Fruit fly (Drosophila melanogaster) whole organism, embryonic: Measurements from ENCODE around the gene Rpt6.

Experiments
- Abd-B ChIP-seq: fragments of 200-800 bp; sonication (Bioruptor generic); optimal IDR thresholded peaks from 2 replicates; lab custom pipeline; 2018; ENCODE audit warnings: missing biosample characterization, mild to moderate bottlenecking, missing genetic modification characterization, moderate library complexity
- Antp ChIP-seq: fragments of 200-800 bp; sonication (Bioruptor generic); optimal IDR thresholded peaks from 3 replicates; lab custom pipeline; 2016; ENCODE audit warnings: missing biosample characterization, missing genetic modification characterization
- Atf-2 ChIP-seq: fragments of 200-800 bp; sonication (Bioruptor generic); optimal IDR thresholded peaks from 2 replicates; lab custom pipeline; 2016; ENCODE audit warnings: missing biosample characterization, missing genetic modification characterization
- Atf6 ChIP-seq: fragments of 200-800 bp; sonication (Bioruptor generic); IDR thresholded peaks from 2 replicates; pipeline ENCODE4 v1.3.6; 2022; ENCODE audit warnings: missing biosample characterization, missing genetic modification characterization
- CG10209 ChIP-seq: fragments of 200-800 bp; sonication (Bioruptor generic); optimal IDR thresholded peaks from 3 replicates; lab custom pipeline; 2017; ENCODE audit warnings: missing biosample characterization, mild to moderate bottlenecking, missing genetic modification characterization, missing genetic modification reagents
- CG11695 ChIP-seq: fragments of 200-800 bp; sonication (Bioruptor generic); IDR thresholded peaks from 3 replicates; pipeline ENCODE4 v1.3.6; 2022; ENCODE audit warnings: missing biosample characterization, missing genetic modification characterization
- CG12071 ChIP-seq: fragments of 200-800 bp; sonication (Bioruptor generic); optimal IDR thresholded peaks from 3 replicates; lab custom pipeline; 2018; ENCODE audit warnings: missing biosample characterization, mild to moderate bottlenecking, missing genetic modification characterization
- CG13424 ChIP-seq: fragments of 200-800 bp; sonication (Bioruptor generic); optimal IDR thresholded peaks from 2 replicates; lab custom pipeline; 2019; ENCODE audit warnings: missing biosample characterization, mild to moderate bottlenecking, missing genetic modification characterization, moderate library complexity
- CG14860 ChIP-seq: fragments of 200-800 bp; sonication (Bioruptor generic); IDR thresholded peaks from 3 replicates; pipeline ENCODE4 v1.3.6; 2022; ENCODE audit warnings: missing biosample characterization, missing genetic modification characterization; ENCODE audit not compliant: partially characterized antibody
- CG17385 ChIP-seq: fragments of 200-800 bp; sonication (Bioruptor generic); optimal IDR thresholded peaks from 3 replicates; lab custom pipeline; 2018; ENCODE audit warnings: missing biosample characterization, mild to moderate bottlenecking, missing genetic modification characterization
- CG17612 ChIP-seq: fragments of 200-800 bp; sonication (Bioruptor generic); IDR thresholded peaks from 2 replicates; pipeline ENCODE4 v1.3.6; 2022; ENCODE audit warnings: missing biosample characterization, missing genetic modification characterization
- CG17912 ChIP-seq: fragments of 200-800 bp; sonication (Bioruptor generic); optimal IDR thresholded peaks from 2 replicates; lab custom pipeline; 2018; ENCODE audit warnings: missing biosample characterization, mild to moderate bottlenecking, missing genetic modification characterization
- CG2129 ChIP-seq: fragments of 200-800 bp; sonication (Bioruptor generic); IDR thresholded peaks from 2 replicates; pipeline ENCODE4 v1.3.6; 2022; ENCODE audit warnings: missing biosample characterization, missing genetic modification characterization; ENCODE audit not compliant: partially characterized antibody
- CG33213 ChIP-seq: fragments of 200-800 bp; sonication (Bioruptor generic); optimal IDR thresholded peaks from 3 replicates; lab custom pipeline; 2016; ENCODE audit warnings: missing biosample characterization, missing genetic modification characterization
- CG33557 ChIP-seq: fragments of 200-800 bp; sonication (Bioruptor generic); optimal IDR thresholded peaks from 2 replicates; lab custom pipeline; 2019; ENCODE audit warnings: missing biosample characterization, mild to moderate bottlenecking, missing genetic modification characterization, moderate library complexity
- CG4707 ChIP-seq: fragments of 200-800 bp; sonication (Bioruptor generic); optimal IDR thresholded peaks from 2 replicates; lab custom pipeline; 2018; ENCODE audit warnings: missing biosample characterization, mild to moderate bottlenecking, missing genetic modification characterization, moderate library complexity
- CG4820 ChIP-seq: fragments of 200-800 bp; sonication (Bioruptor generic); optimal IDR thresholded peaks from 3 replicates; lab custom pipeline; 2016; ENCODE audit warnings: missing biosample characterization, missing genetic modification characterization
- CG6854 ChIP-seq: fragments of 200-800 bp; sonication (Bioruptor generic); optimal IDR thresholded peaks from 3 replicates; lab custom pipeline; 2017; ENCODE audit warnings: missing biosample characterization, mild to moderate bottlenecking, missing genetic modification characterization
- CG7372 ChIP-seq: fragments of 200-800 bp; sonication (Bioruptor generic); IDR thresholded peaks from 2 replicates; pipeline ENCODE4 v1.3.6; 2022; ENCODE audit warnings: missing biosample characterization, missing genetic modification characterization
- CTCF ChIP-seq: fragments of 200-800 bp; sonication (Bioruptor generic); optimal IDR thresholded peaks from 2 replicates; lab custom pipeline; 2017; ENCODE audit warnings: missing biosample characterization, mild to moderate bottlenecking, missing genetic modification characterization, moderate library complexity
- Doc2 ChIP-seq: fragments of 200-800 bp; sonication (Bioruptor generic); IDR thresholded peaks from 2 replicates; pipeline ENCODE4 v1.3.6; 2022; ENCODE audit warnings: missing biosample characterization, missing genetic modification characterization
- H2.0 ChIP-seq: fragments of 200-800 bp; sonication (Bioruptor generic); IDR thresholded peaks from 2 replicates; pipeline ENCODE4 v1.3.6; 2022; ENCODE audit warnings: missing biosample characterization, missing genetic modification characterization
- NC2β ChIP-seq: fragments of 200-800 bp; sonication (Bioruptor generic); optimal IDR thresholded peaks from 2 replicates; lab custom pipeline; 2016; ENCODE audit warnings: missing biosample characterization, missing genetic modification characterization
- Nf-YC ChIP-seq: fragments of 200-800 bp; optimal IDR thresholded peaks from 3 replicates; lab custom pipeline; 2019; ENCODE audit warnings: missing biosample characterization, mild to moderate bottlenecking, missing genetic modification characterization, moderate library complexity
- Oli ChIP-seq: fragments of 200-800 bp; sonication (Bioruptor generic); optimal IDR thresholded peaks from 2 replicates; lab custom pipeline; 2018; ENCODE audit warnings: missing biosample characterization, mild to moderate bottlenecking, missing genetic modification characterization, moderate library complexity
- Optix ChIP-seq: fragments of 200-800 bp; sonication (Bioruptor generic); IDR thresholded peaks from 3 replicates; pipeline ENCODE4 v1.3.6; 2022; ENCODE audit warnings: missing biosample characterization, missing genetic modification characterization
- Sox102F ChIP-seq: fragments of 200-800 bp; sonication (Bioruptor generic); optimal IDR thresholded peaks from 2 replicates; lab custom pipeline; 2018; ENCODE audit warnings: missing biosample characterization, mild to moderate bottlenecking, missing genetic modification characterization, moderate library complexity
- Sry-β ChIP-seq: fragments of 200-800 bp; sonication (Bioruptor generic); optimal IDR thresholded peaks from 2 replicates; lab custom pipeline; 2018; ENCODE audit warnings: missing biosample characterization, mild to moderate bottlenecking, missing genetic modification characterization, moderate library complexity
- Stat92E ChIP-seq, 3 experiments: fragments of >200 bp in 2 of 3; fragments of 200-800 bp in 1 of 3; sonication (Bioruptor generic) in 1 of 3; optimal IDR thresholded peaks; 2 replicates each; lab custom pipeline; 2017 to 2019; ENCODE audit warnings: missing biosample characterization in 3 of 3, missing genetic modification characterization in 3 of 3, mild to moderate bottlenecking in 1 of 3, moderate library complexity in 1 of 3
- TFAM ChIP-seq: fragments of 200-800 bp; sonication (Bioruptor generic); optimal IDR thresholded peaks from 2 replicates; lab custom pipeline; 2017; ENCODE audit warnings: missing biosample characterization, missing genetic modification characterization, inconsistent platforms
- Xbp1 ChIP-seq: fragments of 200-800 bp; sonication (Bioruptor generic); optimal IDR thresholded peaks from 3 replicates; lab custom pipeline; 2016; ENCODE audit warnings: missing biosample characterization, mild to moderate bottlenecking, missing genetic modification characterization
- bsh ChIP-seq, 2 experiments: fragments of 200-800 bp; sonication (Bioruptor generic); optimal IDR thresholded peaks; 2 replicates each; lab custom pipeline; 2017 to 2018; ENCODE audit warnings: mild to moderate bottlenecking in 2 of 2, missing biosample characterization in 2 of 2, missing genetic modification characterization in 2 of 2, moderate library complexity in 1 of 2
- corto ChIP-seq: fragments of 200-800 bp; sonication (Bioruptor generic); optimal IDR thresholded peaks from 2 replicates; lab custom pipeline; 2016; ENCODE audit warnings: missing biosample characterization, mild to moderate bottlenecking, missing genetic modification characterization, moderate library complexity
- crc ChIP-seq: fragments of 200-800 bp; sonication (Bioruptor generic); optimal IDR thresholded peaks from 2 replicates; lab custom pipeline; 2016; ENCODE audit warnings: missing biosample characterization, missing genetic modification characterization
- croc ChIP-seq: fragments of 200-800 bp; sonication (Bioruptor generic); conservative IDR thresholded peaks from 3 replicates; pipeline ENCODE4 v1.3.6; 2022; ENCODE audit warnings: missing biosample characterization, missing genetic modification characterization
- gfzf ChIP-seq: fragments of 200-800 bp; sonication (Bioruptor generic); optimal IDR thresholded peaks from 2 replicates; lab custom pipeline; 2016; ENCODE audit warnings: missing biosample characterization, mild to moderate bottlenecking, missing genetic modification characterization, moderate library complexity
- mld ChIP-seq: fragments of 200-800 bp; sonication (Bioruptor generic); IDR thresholded peaks from 3 replicates; pipeline ENCODE4 v1.3.6; 2022; ENCODE audit warnings: missing biosample characterization, missing genetic modification characterization; ENCODE audit not compliant: partially characterized antibody
- nau ChIP-seq: fragments of 200-800 bp; sonication (Bioruptor generic); optimal IDR thresholded peaks from 3 replicates; lab custom pipeline; 2017; ENCODE audit warnings: missing biosample characterization, mild to moderate bottlenecking, missing genetic modification characterization, missing genetic modification reagents
- oc ChIP-seq: fragments of 200-800 bp; sonication (Bioruptor generic); optimal IDR thresholded peaks from 2 replicates; lab custom pipeline; 2018; ENCODE audit warnings: missing biosample characterization, mild to moderate bottlenecking, missing genetic modification characterization, moderate library complexity
- p53 ChIP-seq: fragments of 200-800 bp; sonication (Bioruptor generic); optimal IDR thresholded peaks from 2 replicates; lab custom pipeline; 2016; ENCODE audit warnings: missing biosample characterization, missing genetic modification characterization
- row ChIP-seq: fragments of 200-800 bp; sonication (Bioruptor generic); IDR thresholded peaks from 3 replicates; pipeline ENCODE4 v1.3.6; 2022; ENCODE audit warnings: missing biosample characterization, missing genetic modification characterization
- schlank ChIP-seq: fragments of 200-800 bp; sonication (Bioruptor generic); optimal IDR thresholded peaks from 2 replicates; lab custom pipeline; 2018; ENCODE audit warnings: missing biosample characterization, mild to moderate bottlenecking, missing genetic modification characterization
- seq ChIP-seq: fragments of 200-800 bp; sonication (Bioruptor generic); IDR thresholded peaks from 2 replicates; pipeline ENCODE4 v1.3.6; 2022; ENCODE audit warnings: missing biosample characterization, missing genetic modification characterization
- sna ChIP-seq: fragments of 200-800 bp; sonication (Bioruptor generic); IDR thresholded peaks from 2 replicates; pipeline ENCODE4 v1.3.6; 2022; ENCODE audit warnings: missing biosample characterization, missing genetic modification characterization; ENCODE audit not compliant: partially characterized antibody
- stwl ChIP-seq: fragments of 200-800 bp; sonication (Bioruptor generic); optimal IDR thresholded peaks from 3 replicates; lab custom pipeline; 2018; ENCODE audit warnings: missing biosample characterization, mild to moderate bottlenecking, missing genetic modification characterization, moderate library complexity
- ttk ChIP-seq: fragments of 200-800 bp; sonication (Bioruptor generic); IDR thresholded peaks from 2 replicates; pipeline ENCODE4 v2.1.2; 2022; ENCODE audit warnings: missing biosample characterization, missing genetic modification characterization
- tup ChIP-seq: fragments of 200-800 bp; sonication (Bioruptor generic); optimal IDR thresholded peaks from 2 replicates; lab custom pipeline; 2016; ENCODE audit warnings: missing biosample characterization, mild to moderate bottlenecking, missing genetic modification characterization, moderate library complexity
- unpg ChIP-seq: fragments of 200-800 bp; sonication (Bioruptor generic); optimal IDR thresholded peaks from 3 replicates; lab custom pipeline; 2018; ENCODE audit warnings: missing biosample characterization, mild to moderate bottlenecking, missing genetic modification characterization, moderate library complexity
- z ChIP-seq: fragments of 200-800 bp; sonication (Bioruptor generic); IDR thresholded peaks from 3 replicates; pipeline ENCODE4 v1.3.6; 2022; ENCODE audit warnings: missing biosample characterization, missing genetic modification characterization
- zfh1 ChIP-seq: fragments of 200-800 bp; sonication (Bioruptor generic); IDR thresholded peaks from 3 replicates; pipeline ENCODE4 v1.3.6; 2022; ENCODE audit warnings: missing biosample characterization, missing genetic modification characterization

Gene Rpt6

DNA sequence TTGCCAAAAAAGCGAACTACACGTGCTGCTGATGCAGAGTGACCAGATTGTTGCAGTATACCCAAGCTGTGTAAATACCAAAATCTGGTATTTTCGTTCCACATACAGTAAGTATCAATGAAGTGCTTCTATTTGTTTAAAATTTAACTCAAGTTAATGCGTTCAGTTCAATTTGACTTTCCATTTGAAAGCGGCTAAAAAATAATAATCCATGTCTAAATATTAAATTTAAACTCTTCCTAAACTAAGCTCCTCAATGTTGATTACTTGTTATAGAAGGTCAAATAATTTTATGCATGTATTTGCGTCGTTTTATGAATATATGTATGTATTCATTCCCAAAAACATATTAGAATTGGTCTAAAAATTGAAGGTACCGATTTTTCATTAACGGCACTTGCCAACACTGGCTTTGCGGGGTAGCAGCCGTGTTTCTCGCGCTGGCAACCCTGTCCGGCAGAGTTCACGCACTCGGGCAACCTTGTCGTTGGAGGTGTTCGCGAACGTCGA lies 34.0 kb downstream of the Rpt6 start, which contains the start of the genes peng and sol (continued):
- no peak for TF ChIP-seq nau (GFP tag; lab: Kevin White, UChicago)
- TF ChIP-seq CG7372: 0 out of 2 replicates have a peak, but pooled peaks have one; percentile 31
- TF ChIP-seq Abd-B (GFP tag; lab: Kevin White, UChicago): peak; percentile 72
- peak; percentile 51 for TF ChIP-seq NC2β (GFP tag; lab: Kevin White, UChicago)
- TF ChIP-seq CG6854 (GFP tag; lab: Kevin White, UChicago): peak; percentile 38
- TF ChIP-seq corto (GFP tag; lab: Kevin White, UChicago): no peak
- TF ChIP-seq mld: no peak
- peak; percentile 53 for TF ChIP-seq seq (GFP tag; lab: Robert Waterston, UW)
- TF ChIP-seq CG13424: peak; percentile 74
- no peak for TF ChIP-seq Sry-β (GFP tag; lab: Kevin White, UChicago)
- TF ChIP-seq CG4707 (GFP tag; lab: Kevin White, UChicago): no peak
- no peak for TF ChIP-seq ttk (GFP tag; lab: Robert Waterston, UW)
- TF ChIP-seq unpg: peak; percentile 66
- peak; percentile 69 for TF ChIP-seq Atf-2
- TF ChIP-seq Atf6 (GFP tag; lab: Robert Waterston, UW): peak; percentile 68; the same call in 1 of the 2 replicates
- TF ChIP-seq Antp (GFP tag; lab: Kevin White, UChicago): peak; percentile 78
- TF ChIP-seq Oli (tag; lab: Kevin White, UChicago): peak; percentile 63
- peak; percentile 53 for TF ChIP-seq CG4820 (GFP tag; lab: Kevin White, UChicago)
- TF ChIP-seq sna (GFP tag; lab: Robert Waterston, UW): no peak
- peak; percentile 54; the same call in 2 of the 3 replicates for TF ChIP-seq CG11695 (GFP tag; lab: Robert Waterston, UW)
- peak; percentile 87 for TF ChIP-seq row (GFP tag; lab: Robert Waterston, UW)
- TF ChIP-seq Stat92E (GFP tag; optimal IDR thresholded peaks at IDR 0.05; lab: Kevin White, UChicago): no peak
- peak; percentile 84 for TF ChIP-seq Xbp1 (GFP tag; lab: Kevin White, UChicago)
- peak; percentile 76 for TF ChIP-seq CG17385 (GFP tag; lab: Kevin White, UChicago)
- peak; percentile 72 for TF ChIP-seq gfzf (GFP tag; lab: Kevin White, UChicago)
- TF ChIP-seq Sox102F: peak; percentile 69
- no peak for TF ChIP-seq Optix
- TF ChIP-seq oc (tag; lab: Kevin White, UChicago): no peak
- no peak for TF ChIP-seq Doc2 (GFP tag; lab: Robert Waterston, UW)
- TF ChIP-seq CG2129: no peak
- peak; percentile 47 for TF ChIP-seq schlank
- TF ChIP-seq bsh (GFP tag; optimal IDR thresholded peaks at IDR 0.05; lab: Kevin White, UChicago): peak in 1 of 2 experiments; percentile 65
- peak; percentile 86 for TF ChIP-seq stwl (tag; lab: Kevin White, UChicago)
- peak; percentile 48 for TF ChIP-seq Nf-YC (tag; lab: Kevin White, UChicago)
- no peak for TF ChIP-seq TFAM (GFP tag; lab: Kevin White, UChicago)
- peak; percentile 64 for TF ChIP-seq H2.0 (GFP tag; lab: Robert Waterston, UW)
- TF ChIP-seq CG12071 (GFP tag; lab: Kevin White, UChicago): no peak
- TF ChIP-seq p53 (GFP tag; lab: Kevin White, UChicago): no peak
- peak; percentile 74 for TF ChIP-seq CG10209 (GFP tag; lab: Kevin White, UChicago)
- peak; percentile 18 for TF ChIP-seq CTCF (GFP tag; lab: Kevin White, UChicago)
- TF ChIP-seq CG17612 (GFP tag; lab: Robert Waterston, UW): no peak
- peak; percentile 62 for TF ChIP-seq CG33557 (GFP tag; lab: Kevin White, UChicago)
- peak; percentile 41; the same call in 1 of the 3 replicates for TF ChIP-seq zfh1 (GFP tag; lab: Robert Waterston, UW)
- no peak for TF ChIP-seq CG17912
- TF ChIP-seq tup (GFP tag; lab: Kevin White, UChicago): no peak
- TF ChIP-seq croc (GFP tag; lab: Robert Waterston, UW): peak; percentile 22; the same call in 1 of the 3 replicates
- TF ChIP-seq CG14860: no peak
- TF ChIP-seq crc (GFP tag; lab: Kevin White, UChicago): peak; percentile 45
- TF ChIP-seq CG33213 (GFP tag; lab: Kevin White, UChicago): peak; percentile 73
- no peak for TF ChIP-seq z
